Worm (Caenorhabditis elegans): Measurements from ENCODE around the gene C54E10.6.

- TF ChIP-seq ZK546.5 (tag; optimal IDR thresholded peaks at IDR 0.05): no peak
- no peak for TF ChIP-seq ztf-11 (tag; optimal IDR thresholded peaks at IDR 0.05)
- no peak for TF ChIP-seq blmp-1 (tag; optimal IDR thresholded peaks at IDR 0.05; ENCODE audit: insufficient read depth)
- no peak for TF ChIP-seq C34F6.9 (tag; optimal IDR thresholded peaks at IDR 0.05)
- no peak for TF ChIP-seq lin-39 (tag; optimal IDR thresholded peaks at IDR 0.05)
- no peak for TF ChIP-seq fos-1 (tag; optimal IDR thresholded peaks at IDR 0.05)
- no peak for TF ChIP-seq alr-1 (tag; optimal IDR thresholded peaks at IDR 0.05)
- no peak for TF ChIP-seq ceh-82 (tag; optimal IDR thresholded peaks at IDR 0.05)
- TF ChIP-seq ama-1 (optimal IDR thresholded peaks at IDR 0.05): no peak
- TF ChIP-seq lin-13 (GFP tag; optimal IDR thresholded peaks at IDR 0.05): no peak
- TF ChIP-seq nhr-11 (tag; optimal IDR thresholded peaks at IDR 0.05): no peak
These were observed 38.0 kb upstream of the C54E10.6 start, which contains the start of gene nhr-230 for ce11 chrV:18846480-18846879.
